Fruit fly (Drosophila melanogaster) whole organism, wandering third instar larva: ENCODE measurements around the gene CG12877.
A peak's percentile ranks its signal among the peaks of the same experiment; 100 is the strongest.

ENCODE experiments used
- Abd-B ChIP-seq: fragments of >200 bp; optimal IDR thresholded peaks from 2 replicates; lab custom pipeline; 2017; ENCODE audit warnings: missing biosample characterization, missing genetic modification characterization
- CG32264 ChIP-seq: fragments of 200-800 bp; sonication (Bioruptor generic); optimal IDR thresholded peaks from 2 replicates; lab custom pipeline; 2016; ENCODE audit warnings: missing biosample characterization, missing genetic modification characterization
- CG9705 ChIP-seq: fragments of 200-800 bp; sonication (Bioruptor generic); optimal IDR thresholded peaks from 2 replicates; lab custom pipeline; 2018; ENCODE audit warnings: missing biosample characterization, mild to moderate bottlenecking, missing genetic modification characterization
- CrebA ChIP-seq: fragments of 200-800 bp; sonication (Bioruptor generic); optimal IDR thresholded peaks from 2 replicates; lab custom pipeline; 2016; ENCODE audit warnings: missing biosample characterization, mild to moderate bottlenecking, missing genetic modification characterization, borderline replicate concordance
- Dfd ChIP-seq: fragments of >200 bp; optimal IDR thresholded peaks from 2 replicates; lab custom pipeline; 2017; ENCODE audit warnings: missing biosample characterization, missing genetic modification characterization
- Dif ChIP-seq: fragments of 200-275, 200-300 bp; sonication (Bioruptor generic); optimal IDR thresholded peaks from 2 replicates; lab custom pipeline; 2018; ENCODE audit warnings: missing biosample characterization, missing genetic modification characterization; ENCODE audit not compliant: partially characterized antibody
- GATAd ChIP-seq: sonication (Bioruptor generic); optimal IDR thresholded peaks from 2 replicates; lab custom pipeline; 2016; ENCODE audit warnings: missing biosample characterization, missing genetic modification characterization
- HLH106 ChIP-seq: fragments of 200-800 bp; optimal IDR thresholded peaks from 3 replicates; lab custom pipeline; 2019; ENCODE audit warnings: missing biosample characterization, mild to moderate bottlenecking, missing genetic modification characterization, moderate library complexity
- Hnf4 ChIP-seq: fragments of 200-800 bp; sonication (Bioruptor generic); optimal IDR thresholded peaks from 2 replicates; lab custom pipeline; 2016; ENCODE audit warnings: missing biosample characterization, mild to moderate bottlenecking, missing genetic modification characterization
- Hr78 ChIP-seq: fragments of >200 bp; optimal IDR thresholded peaks from 2 replicates; lab custom pipeline; 2017; ENCODE audit warnings: missing biosample characterization, missing genetic modification characterization
- Hr83 ChIP-seq: fragments of 200-300 bp; sonication (Bioruptor generic); optimal IDR thresholded peaks from 2 replicates; lab custom pipeline; 2016; ENCODE audit warnings: missing biosample characterization, mild to moderate bottlenecking, missing genetic modification characterization, moderate library complexity; ENCODE audit not compliant: poor library complexity, severe bottlenecking
- Jra ChIP-seq: sonication (Bioruptor generic); optimal IDR thresholded peaks from 2 replicates; lab custom pipeline; 2016; ENCODE audit warnings: missing biosample characterization, missing genetic modification characterization
- Mio ChIP-seq: sonication (Bioruptor generic); optimal IDR thresholded peaks from 2 replicates; lab custom pipeline; 2016; ENCODE audit warnings: missing biosample characterization, missing genetic modification characterization
- Myc ChIP-seq: fragments of >200 bp; optimal IDR thresholded peaks from 2 replicates; lab custom pipeline; 2017
- N ChIP-seq: fragments of >200 bp; optimal IDR thresholded peaks from 2 replicates; lab custom pipeline; 2018; ENCODE audit warnings: missing biosample characterization, missing external identifiers, missing genetic modification characterization
- OdsH ChIP-seq: fragments of 200-800 bp; sonication (Bioruptor generic); optimal IDR thresholded peaks from 2 replicates; lab custom pipeline; 2016; ENCODE audit warnings: missing biosample characterization, mild to moderate bottlenecking, missing genetic modification characterization
- Rel ChIP-seq, 2 experiments: fragments of 200-800 bp; sonication (Bioruptor generic) in 1 of 2; optimal IDR thresholded peaks; 2 replicates in 1 of 2; 3 replicates in 1 of 2; lab custom pipeline; 2016 to 2019; ENCODE audit warnings: mild to moderate bottlenecking in 2 of 2, missing biosample characterization in 2 of 2, missing genetic modification characterization in 2 of 2, moderate library complexity in 1 of 2
- Sp1 ChIP-seq: fragments of 200-800 bp; sonication (Bioruptor generic); optimal IDR thresholded peaks from 3 replicates; lab custom pipeline; 2019; ENCODE audit warnings: missing biosample characterization, mild to moderate bottlenecking, missing genetic modification characterization, moderate library complexity
- Vsx2 ChIP-seq: fragments of 200-300, 225-300 bp; sonication (Bioruptor generic); optimal IDR thresholded peaks from 2 replicates; lab custom pipeline; 2018; ENCODE audit warnings: missing biosample characterization, missing genetic modification characterization; ENCODE audit not compliant: partially characterized antibody
- br ChIP-seq: fragments of 200-800 bp; sonication (Bioruptor generic); optimal IDR thresholded peaks from 2 replicates; lab custom pipeline; 2016; ENCODE audit warnings: missing biosample characterization, missing genetic modification characterization
- brk ChIP-seq: fragments of 200-800 bp; sonication (Bioruptor generic); optimal IDR thresholded peaks from 2 replicates; lab custom pipeline; 2016; ENCODE audit warnings: missing biosample characterization, mild to moderate bottlenecking, missing genetic modification characterization
- dl ChIP-seq, 2 experiments: fragments of 175-275, 200-275 bp in 1 of 2; fragments of 200-275 bp in 1 of 2; sonication (Bioruptor generic); optimal IDR thresholded peaks; lab custom pipeline; 2018; ENCODE audit warnings: mild to moderate bottlenecking in 2 of 2, missing biosample characterization in 2 of 2, missing genetic modification characterization in 2 of 2, moderate library complexity in 2 of 2; ENCODE audit not compliant: partially characterized antibody in 2 of 2, insufficient read depth in 1 of 2
- dmrt93B ChIP-seq: fragments of 200-800 bp; sonication (Bioruptor generic); optimal IDR thresholded peaks from 2 replicates; lab custom pipeline; 2018; ENCODE audit warnings: missing biosample characterization, mild to moderate bottlenecking, missing genetic modification characterization
- dsf ChIP-seq: sonication (Bioruptor generic); optimal IDR thresholded peaks from 2 replicates; lab custom pipeline; 2016; ENCODE audit warnings: missing biosample characterization, missing genetic modification characterization, borderline replicate concordance
- ey ChIP-seq: fragments of 200-800 bp; sonication (Bioruptor generic); optimal IDR thresholded peaks from 2 replicates; lab custom pipeline; 2016; ENCODE audit warnings: missing biosample characterization, missing genetic modification characterization
- foxo ChIP-seq, 2 experiments: fragments of 200-800 bp; sonication (Bioruptor generic); optimal IDR thresholded peaks; 2 replicates in 1 of 2; 3 replicates in 1 of 2; lab custom pipeline; 2016 to 2017; ENCODE audit warnings: missing biosample characterization in 2 of 2, missing genetic modification characterization in 2 of 2
- fru ChIP-seq: fragments of 200-800 bp; sonication (Bioruptor generic); optimal IDR thresholded peaks from 3 replicates; lab custom pipeline; 2016; ENCODE audit warnings: missing biosample characterization, mild to moderate bottlenecking, missing genetic modification characterization
- h ChIP-seq: fragments of 200-800 bp; sonication (Bioruptor generic); optimal IDR thresholded peaks from 3 replicates; lab custom pipeline; 2016; ENCODE audit warnings: missing biosample characterization, mild to moderate bottlenecking, missing genetic modification characterization
- jim ChIP-seq: fragments of 175-275, 200-325 bp; sonication (Bioruptor generic); optimal IDR thresholded peaks from 2 replicates; lab custom pipeline; 2016; ENCODE audit warnings: missing biosample characterization, mild to moderate bottlenecking, missing genetic modification characterization
- lola ChIP-seq: fragments of >200 bp; optimal IDR thresholded peaks from 2 replicates; lab custom pipeline; 2017; ENCODE audit warnings: missing biosample characterization, missing genetic modification characterization
- pan ChIP-seq: fragments of >200 bp; optimal IDR thresholded peaks from 2 replicates; lab custom pipeline; 2017
- psq ChIP-seq: fragments of 200-800 bp; sonication (Bioruptor generic); optimal IDR thresholded peaks from 3 replicates; lab custom pipeline; 2017; ENCODE audit warnings: missing biosample characterization, mild to moderate bottlenecking, missing genetic modification characterization, moderate library complexity
- rgr ChIP-seq: fragments of 200-800 bp; sonication (Bioruptor generic); optimal IDR thresholded peaks from 3 replicates; lab custom pipeline; 2016; ENCODE audit warnings: missing biosample characterization, mild to moderate bottlenecking, missing genetic modification characterization
- sage ChIP-seq: fragments of 200-800 bp; sonication (Bioruptor generic); optimal IDR thresholded peaks from 2 replicates; lab custom pipeline; 2016; ENCODE audit warnings: missing biosample characterization, mild to moderate bottlenecking, missing genetic modification characterization
- sv ChIP-seq: fragments of 200-800 bp; sonication (Bioruptor generic); optimal IDR thresholded peaks from 3 replicates; lab custom pipeline; 2016; ENCODE audit warnings: missing biosample characterization, missing genetic modification characterization
- tai ChIP-seq: sonication (Bioruptor generic); optimal IDR thresholded peaks from 2 replicates; lab custom pipeline; 2016; ENCODE audit warnings: missing biosample characterization, missing genetic modification characterization
- usp ChIP-seq: fragments of >200 bp; optimal IDR thresholded peaks from 2 replicates; lab custom pipeline; 2017; ENCODE audit warnings: missing biosample characterization, missing genetic modification characterization
- woc ChIP-seq: sonication (Bioruptor generic); optimal IDR thresholded peaks from 2 replicates; lab custom pipeline; 2016; ENCODE audit warnings: missing biosample characterization, mild to moderate bottlenecking, missing genetic modification characterization

The CG12877 gene

DNA sequence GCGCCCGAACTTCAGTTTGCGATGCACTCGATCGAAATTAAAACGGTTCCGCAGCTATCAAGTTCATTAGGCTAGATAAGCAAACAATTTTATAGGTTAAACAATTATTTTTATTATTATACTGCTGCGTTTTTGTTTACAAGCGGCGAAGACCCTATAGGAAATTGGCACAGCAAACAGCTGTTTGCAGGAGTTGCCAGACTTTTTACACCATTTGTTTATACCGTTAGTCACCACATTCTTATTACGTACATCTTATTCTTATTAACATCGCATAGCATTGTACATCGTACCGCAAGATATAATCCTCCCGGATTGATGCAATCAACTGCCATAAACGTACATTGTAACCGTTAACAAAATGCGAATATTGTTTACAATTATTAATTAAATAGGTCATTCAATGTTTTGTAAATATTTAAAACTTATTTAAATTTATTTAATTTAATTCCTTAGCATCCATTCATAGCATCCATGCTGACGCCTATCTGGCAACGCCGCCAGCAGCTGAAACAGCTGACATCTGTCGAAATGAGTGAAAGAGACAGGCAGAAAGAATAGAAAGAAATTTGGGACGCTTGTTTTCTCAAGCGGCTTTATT, at the start of gene CG12877, which contains the start of gene CROT:
TSS of gene CG12877 (plus strand) at position 520 of the 601 bp plus-strand sequence.
TSS of gene CROT (minus strand) at position 171 of the 601 bp plus-strand sequence.
- TF ChIP-seq CG32264 (GFP tag; lab: Kevin White, UChicago) (no peak), ey (peak; percentile 63), rgr (GFP tag; lab: Kevin White, UChicago) (peak; percentile 87), jim (GFP tag; lab: Kevin White, UChicago) (peak; percentile 17), Rel (GFP tag; optimal IDR thresholded peaks at IDR 0.05; lab: Kevin White, UChicago) (no peak), Rel (tag; optimal IDR thresholded peaks at IDR 0.05; lab: Kevin White, UChicago) (no peak), foxo (GFP tag; optimal IDR thresholded peaks at IDR 0.05; lab: Kevin White, UChicago) (peak in 1 of 2 experiments; percentile 87), GATAd (GFP tag; lab: Kevin White, UChicago) (no peak), HLH106 (peak; percentile 89), Abd-B (GFP tag; lab: Kevin White, UChicago) (no peak), brk (GFP tag; lab: Kevin White, UChicago) (no peak), tai (no peak), dmrt93B (peak; percentile 77), br (GFP tag; lab: Kevin White, UChicago) (peak; percentile 45), Myc (lab: Kevin White, UChicago) (no peak), Jra (GFP tag; lab: Kevin White, UChicago) (no peak), dl (GFP tag; optimal IDR thresholded peaks at IDR 0.05; lab: Kevin White, UChicago; ENCODE audit: insufficient read depth in 1 of 2, partially characterized antibody in 2 of 2) (no peak), psq (GFP tag; lab: Kevin White, UChicago) (peak; percentile 79), Hnf4 (no peak), dsf (GFP tag; lab: Kevin White, UChicago) (no peak), Dif (GFP tag; lab: Kevin White, UChicago) (no peak), Vsx2 (GFP tag; lab: Kevin White, UChicago) (no peak), usp (GFP tag; lab: Kevin White, UChicago) (no peak), sage (GFP tag; lab: Kevin White, UChicago) (peak; percentile 61), Sp1 (GFP tag; lab: Kevin White, UChicago) (peak; percentile 78), sv (peak; percentile 68), CrebA (no peak), CG9705 (GFP tag; lab: Kevin White, UChicago) (peak; percentile 83), Hr83 (GFP tag; lab: Kevin White, UChicago) (peak; percentile 22), OdsH (GFP tag; lab: Kevin White, UChicago) (peak; percentile 65), Hr78 (no peak), lola (no peak), pan (lab: Kevin White, UChicago) (no peak), h (GFP tag; lab: Kevin White, UChicago) (peak; percentile 62), Dfd (GFP tag; lab: Kevin White, UChicago) (no peak), Mio (no peak), woc (GFP tag; lab: Kevin White, UChicago) (peak; percentile 39), fru (peak; percentile 69), N (GFP tag; lab: Kevin White, UChicago) (no peak)

DNA sequence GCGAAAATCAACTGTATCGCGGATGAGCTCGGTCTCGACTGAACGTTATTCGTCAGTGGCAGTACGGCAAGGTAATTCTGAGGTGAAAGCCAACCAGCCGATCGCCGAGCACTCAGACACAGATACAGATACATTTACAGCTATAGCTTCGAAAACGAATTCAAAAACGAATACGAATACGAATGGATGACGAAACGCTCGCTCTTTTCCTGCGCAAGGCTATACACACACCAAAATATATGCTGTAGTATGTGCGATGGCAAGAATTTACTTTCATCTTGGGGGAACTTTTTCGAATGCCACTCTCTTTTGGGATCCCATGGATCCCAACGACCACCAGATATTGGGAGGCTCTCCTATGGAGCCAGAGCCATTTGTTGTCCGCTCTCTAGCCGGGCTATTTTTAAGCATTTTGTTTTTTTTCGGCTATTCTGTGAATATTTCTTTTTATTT, 46.7 kb upstream of the CG12877 start, which contains the start of gene Mlc1:
TSS of gene Mlc1 (minus strand) at position 51 of the 453 bp plus-strand sequence.
- TF ChIP-seq sage (GFP tag; lab: Kevin White, UChicago) (no peak), Hr78 (no peak), fru (no peak), tai (no peak), woc (GFP tag; lab: Kevin White, UChicago) (no peak), foxo (GFP tag; optimal IDR thresholded peaks at IDR 0.05; lab: Kevin White, UChicago) (no peak), Rel (GFP tag; optimal IDR thresholded peaks at IDR 0.05; lab: Kevin White, UChicago) (no peak), Rel (tag; optimal IDR thresholded peaks at IDR 0.05; lab: Kevin White, UChicago) (no peak)
